Fruit fly (Drosophila melanogaster) whole organism, embryonic: ENCODE results near the gene CG34290.

Experiments used
- ATbp ChIP-seq: fragments of 200-800 bp; sonication (Bioruptor generic); optimal IDR thresholded peaks from 2 replicates; lab custom pipeline; 2017; ENCODE audit warnings: missing biosample characterization, mild to moderate bottlenecking, missing genetic modification characterization, missing genetic modification reagents
- Atf6 ChIP-seq: fragments of 200-800 bp; sonication (Bioruptor generic); IDR thresholded peaks from 2 replicates; pipeline ENCODE4 v1.3.6; 2022; ENCODE audit warnings: missing biosample characterization, missing genetic modification characterization
- Bgb ChIP-seq: fragments of 200-800 bp; sonication (Bioruptor generic); IDR thresholded peaks from 2 replicates; pipeline ENCODE4 v1.3.6; 2022; ENCODE audit warnings: missing biosample characterization, missing genetic modification characterization; ENCODE audit not compliant: partially characterized antibody
- CG10654 ChIP-seq: fragments of 200-800 bp; sonication (Bioruptor generic); optimal IDR thresholded peaks from 2 replicates; lab custom pipeline; 2016; ENCODE audit warnings: missing biosample characterization, missing genetic modification characterization
- CG11560 ChIP-seq: fragments of 200-800 bp; sonication (Bioruptor generic); IDR thresholded peaks from 3 replicates; pipeline ENCODE4 v1.3.6; 2022; ENCODE audit warnings: missing biosample characterization, missing genetic modification characterization
- CG12391 ChIP-seq: fragments of 200-800 bp; sonication (Bioruptor generic); optimal IDR thresholded peaks from 3 replicates; lab custom pipeline; 2018; ENCODE audit warnings: missing biosample characterization, mild to moderate bottlenecking, missing genetic modification characterization, moderate library complexity
- CG12769 ChIP-seq: fragments of 200-800 bp; sonication (Bioruptor generic); optimal IDR thresholded peaks from 2 replicates; lab custom pipeline; 2019; ENCODE audit warnings: missing biosample characterization, mild to moderate bottlenecking, missing genetic modification characterization, moderate library complexity
- CG14710 ChIP-seq: fragments of 200-800 bp; sonication (Bioruptor generic); optimal IDR thresholded peaks from 3 replicates; lab custom pipeline; 2019; ENCODE audit warnings: missing biosample characterization, mild to moderate bottlenecking, missing genetic modification characterization, moderate library complexity
- CG1529 ChIP-seq: fragments of 200-800 bp; sonication (Bioruptor generic); optimal IDR thresholded peaks from 3 replicates; lab custom pipeline; 2018; ENCODE audit warnings: missing biosample characterization, missing genetic modification characterization
- CG15514 ChIP-seq: fragments of 200-800 bp; sonication (Bioruptor generic); optimal IDR thresholded peaks from 3 replicates; lab custom pipeline; 2017; ENCODE audit warnings: missing biosample characterization, missing genetic modification characterization, mild to moderate bottlenecking, moderate library complexity, missing genetic modification reagents
- CG16813 ChIP-seq: fragments of 200-800 bp; sonication (Bioruptor generic); IDR thresholded peaks from 3 replicates; pipeline ENCODE4 v1.3.6; 2022; ENCODE audit warnings: missing biosample characterization, missing genetic modification characterization; ENCODE audit not compliant: partially characterized antibody
- CG2199 ChIP-seq: fragments of 200-800 bp; sonication (Bioruptor generic); IDR thresholded peaks from 3 replicates; pipeline ENCODE4 v1.3.6; 2022; ENCODE audit warnings: missing biosample characterization, missing genetic modification characterization
- CG2889 ChIP-seq: fragments of 200-800 bp; sonication (Bioruptor generic); IDR thresholded peaks from 3 replicates; pipeline ENCODE4 v1.3.6; 2022; ENCODE audit warnings: missing biosample characterization, missing genetic modification characterization
- CG42726 ChIP-seq: fragments of 200-800 bp; sonication (Bioruptor generic); IDR thresholded peaks from 2 replicates; pipeline ENCODE4 v1.3.6; 2022; ENCODE audit warnings: missing biosample characterization, missing genetic modification characterization; ENCODE audit not compliant: partially characterized antibody
- CG4328 ChIP-seq: fragments of 200-800 bp; sonication (Bioruptor generic); optimal IDR thresholded peaks from 3 replicates; lab custom pipeline; 2017; ENCODE audit warnings: missing biosample characterization, missing genetic modification reagents, missing genetic modification characterization
- CG4360 ChIP-seq: fragments of 200-800 bp; sonication (Bioruptor generic); IDR thresholded peaks from 2 replicates; pipeline ENCODE4 v1.3.6; 2022; ENCODE audit warnings: missing biosample characterization, missing genetic modification characterization
- CG6813 ChIP-seq: fragments of 200-800 bp; sonication (Bioruptor generic); optimal IDR thresholded peaks from 2 replicates; lab custom pipeline; 2017; ENCODE audit warnings: missing biosample characterization, missing genetic modification characterization, mild to moderate bottlenecking, moderate library complexity, missing genetic modification reagents
- CG8281 ChIP-seq: fragments of 200-800 bp; sonication (Bioruptor generic); optimal IDR thresholded peaks from 2 replicates; lab custom pipeline; 2018; ENCODE audit warnings: missing biosample characterization, mild to moderate bottlenecking, missing genetic modification characterization, moderate library complexity
- CG8924 ChIP-seq: fragments of 200-800 bp; optimal IDR thresholded peaks from 3 replicates; lab custom pipeline; 2019; ENCODE audit warnings: missing biosample characterization, mild to moderate bottlenecking, missing genetic modification characterization, moderate library complexity
- CrebB ChIP-seq: fragments of 200-800 bp; sonication (Bioruptor generic); optimal IDR thresholded peaks from 3 replicates; lab custom pipeline; 2018; ENCODE audit warnings: missing biosample characterization, mild to moderate bottlenecking, missing genetic modification characterization
- D19B ChIP-seq: fragments of 200-800 bp; sonication (Bioruptor generic); optimal IDR thresholded peaks from 2 replicates; lab custom pipeline; 2017; ENCODE audit warnings: missing biosample characterization, mild to moderate bottlenecking, missing genetic modification characterization
- H2.0 ChIP-seq: fragments of 200-800 bp; sonication (Bioruptor generic); IDR thresholded peaks from 2 replicates; pipeline ENCODE4 v1.3.6; 2022; ENCODE audit warnings: missing biosample characterization, missing genetic modification characterization
- HmgD ChIP-seq: fragments of 200-800 bp; sonication (Bioruptor generic); optimal IDR thresholded peaks from 3 replicates; lab custom pipeline; 2016; ENCODE audit warnings: missing biosample characterization, missing genetic modification characterization
- Rfx ChIP-seq: fragments of 200-800 bp; sonication (Bioruptor generic); IDR thresholded peaks from 2 replicates; pipeline ENCODE4 v1.3.6; 2022; ENCODE audit warnings: missing biosample characterization, missing genetic modification characterization
- Sin3A ChIP-seq: fragments of >200 bp; optimal IDR thresholded peaks from 2 replicates; lab custom pipeline; 2018
- Sry-δ ChIP-seq: fragments of 200-800 bp; sonication (Bioruptor generic); optimal IDR thresholded peaks from 2 replicates; lab custom pipeline; 2016; ENCODE audit warnings: missing biosample characterization, missing genetic modification characterization
- ase ChIP-seq: fragments of 200-800 bp; sonication (Bioruptor generic); IDR thresholded peaks from 3 replicates; pipeline ENCODE4 v1.3.6; 2022; ENCODE audit warnings: missing biosample characterization, missing genetic modification characterization
- chif ChIP-seq, 2 experiments: fragments of 200-800 bp; sonication (Bioruptor generic); optimal IDR thresholded peaks; 3 replicates each; lab custom pipeline; 2016; ENCODE audit warnings: missing biosample characterization in 2 of 2, missing genetic modification characterization in 2 of 2
- dpn ChIP-seq, 2 experiments: fragments of 200-800 bp; sonication (Bioruptor generic); optimal IDR thresholded peaks; 3 replicates each; lab custom pipeline; 2016; ENCODE audit warnings: missing biosample characterization in 2 of 2, missing genetic modification characterization in 2 of 2
- ewg ChIP-seq: fragments of 200-800 bp; sonication (Bioruptor generic); optimal IDR thresholded peaks from 3 replicates; lab custom pipeline; 2017; ENCODE audit warnings: mild to moderate bottlenecking, missing biosample characterization, missing genetic modification reagents, missing genetic modification characterization
- fd3F ChIP-seq: fragments of 200-800 bp; sonication (Bioruptor generic); optimal IDR thresholded peaks from 2 replicates; lab custom pipeline; 2018; ENCODE audit warnings: missing biosample characterization, mild to moderate bottlenecking, missing genetic modification characterization, moderate library complexity
- gfzf ChIP-seq: fragments of 200-800 bp; sonication (Bioruptor generic); optimal IDR thresholded peaks from 2 replicates; lab custom pipeline; 2016; ENCODE audit warnings: missing biosample characterization, mild to moderate bottlenecking, missing genetic modification characterization, moderate library complexity
- gsb ChIP-seq: fragments of 200-800 bp; sonication (Bioruptor generic); IDR thresholded peaks from 2 replicates; pipeline ENCODE4 v1.3.6; 2022; ENCODE audit warnings: missing biosample characterization, missing genetic modification characterization
- gt ChIP-seq: fragments of 200-800 bp; sonication (Bioruptor generic); IDR thresholded peaks from 2 replicates; pipeline ENCODE4 v1.3.6; 2022; ENCODE audit warnings: missing biosample characterization, missing genetic modification characterization
- nerfin-2 ChIP-seq: fragments of 200-800 bp; sonication (Bioruptor generic); IDR thresholded peaks from 2 replicates; pipeline ENCODE4 v1.3.6; 2022; ENCODE audit warnings: missing biosample characterization, missing genetic modification characterization; ENCODE audit not compliant: partially characterized antibody
- org-1 ChIP-seq: fragments of 200-800 bp; sonication (Bioruptor generic); optimal IDR thresholded peaks from 2 replicates; lab custom pipeline; 2017; ENCODE audit warnings: missing biosample characterization, missing genetic modification characterization
- pfk ChIP-seq: fragments of 200-800 bp; sonication (Bioruptor generic); optimal IDR thresholded peaks from 2 replicates; lab custom pipeline; 2018; ENCODE audit warnings: missing biosample characterization, mild to moderate bottlenecking, missing genetic modification characterization, moderate library complexity
- row ChIP-seq: fragments of 200-800 bp; sonication (Bioruptor generic); IDR thresholded peaks from 3 replicates; pipeline ENCODE4 v1.3.6; 2022; ENCODE audit warnings: missing biosample characterization, missing genetic modification characterization
- sc ChIP-seq, 3 experiments: fragments of >200 bp in 2 of 3; fragments of 200-800 bp in 1 of 3; sonication (Bioruptor generic) in 1 of 3; optimal IDR thresholded peaks; 2 replicates in 2 of 3; 3 replicates in 1 of 3; lab custom pipeline; 2017; ENCODE audit warnings: mild to moderate bottlenecking in 1 of 3, missing biosample characterization in 1 of 3, missing genetic modification characterization in 1 of 3, missing genetic modification reagents in 1 of 3
- seq ChIP-seq: fragments of 200-800 bp; sonication (Bioruptor generic); IDR thresholded peaks from 2 replicates; pipeline ENCODE4 v1.3.6; 2022; ENCODE audit warnings: missing biosample characterization, missing genetic modification characterization
- stwl ChIP-seq: fragments of 200-800 bp; sonication (Bioruptor generic); optimal IDR thresholded peaks from 3 replicates; lab custom pipeline; 2018; ENCODE audit warnings: missing biosample characterization, mild to moderate bottlenecking, missing genetic modification characterization, moderate library complexity
- tna ChIP-seq: fragments of 200-800 bp; sonication (Bioruptor generic); IDR thresholded peaks from 2 replicates; pipeline ENCODE4 v1.3.6; 2022; ENCODE audit warnings: missing biosample characterization, missing genetic modification characterization; ENCODE audit not compliant: partially characterized antibody
- tx ChIP-seq: fragments of 200-800 bp; sonication (Bioruptor generic); optimal IDR thresholded peaks from 2 replicates; lab custom pipeline; 2016; ENCODE audit warnings: missing biosample characterization, missing genetic modification characterization
- unc-4 ChIP-seq: fragments of 200-800 bp; sonication (Bioruptor generic); IDR thresholded peaks from 2 replicates; pipeline ENCODE4 v1.3.6; 2022; ENCODE audit warnings: missing biosample characterization, missing genetic modification characterization; ENCODE audit not compliant: partially characterized antibody
- wek ChIP-seq: fragments of 200-800 bp; sonication (Bioruptor generic); optimal IDR thresholded peaks from 3 replicates; lab custom pipeline; 2018; ENCODE audit warnings: missing biosample characterization, mild to moderate bottlenecking, missing genetic modification characterization, moderate library complexity
- zf30C ChIP-seq: fragments of 200-800 bp; sonication (Bioruptor generic); optimal IDR thresholded peaks from 3 replicates; lab custom pipeline; 2018; ENCODE audit warnings: missing biosample characterization, mild to moderate bottlenecking, missing genetic modification characterization
- zfh1 ChIP-seq: fragments of 200-800 bp; sonication (Bioruptor generic); IDR thresholded peaks from 3 replicates; pipeline ENCODE4 v1.3.6; 2022; ENCODE audit warnings: missing biosample characterization, missing genetic modification characterization

CG34290 gene

dm6 chr3R:24276104-24277008 is 13.3 kb downstream of the CG34290 start, which contains the start of gene Orct (continued):
- TF ChIP-seq HmgD (GFP tag; lab: Kevin White, UChicago) (no peak), CG6813 (GFP tag; lab: Kevin White, UChicago) (peak; percentile 51), zfh1 (GFP tag; lab: Robert Waterston, UW) (peak; percentile 35; the same call in 1 of the 3 replicates), tx (peak; percentile 47), Atf6 (peak; percentile 65), ewg (peak; percentile 45), CG11560 (peak; percentile 51; the same call in 1 of the 3 replicates), Rfx (GFP tag; lab: Robert Waterston, UW) (peak; percentile 75), CG2889 (0 out of 3 replicates have a peak, but pooled peaks have one; percentile 61), CG15514 (GFP tag; lab: Kevin White, UChicago) (peak; percentile 60), CG8281 (tag; lab: Kevin White, UChicago) (peak; percentile 57), tna (GFP tag; lab: Robert Waterston, UW) (no peak), gsb (GFP tag; lab: Robert Waterston, UW) (peak; percentile 47), fd3F (GFP tag; lab: Kevin White, UChicago) (peak; percentile 74), Bgb (GFP tag; lab: Robert Waterston, UW) (peak; percentile 30; the same call in 1 of the 2 replicates), zf30C (GFP tag; lab: Kevin White, UChicago) (no peak), CG1529 (GFP tag; lab: Kevin White, UChicago) (peak; percentile 58), ase (GFP tag; lab: Robert Waterston, UW) (0 out of 3 replicates have a peak, but pooled peaks have one; percentile 48), ATbp (GFP tag; lab: Kevin White, UChicago) (peak; percentile 62), chif (GFP tag; optimal IDR thresholded peaks at IDR 0.05; lab: Kevin White, UChicago) (peak in 1 of 2 experiments; percentile 58), CG4328 (GFP tag; lab: Kevin White, UChicago) (peak; percentile 70), org-1 (GFP tag; lab: Kevin White, UChicago) (peak; percentile 80), seq (GFP tag; lab: Robert Waterston, UW) (peak; percentile 63; the same call in 1 of the 2 replicates), Sin3A (lab: Kevin White, UChicago) (no peak), CG12391 (tag; lab: Kevin White, UChicago) (peak; percentile 78), sc (optimal IDR thresholded peaks at IDR 0.05; lab: Kevin White, UChicago) (no peak), sc (GFP tag; optimal IDR thresholded peaks at IDR 0.05; lab: Kevin White, UChicago) (peak; percentile 54), CG10654 (GFP tag; lab: Kevin White, UChicago) (peak; percentile 27), gfzf (GFP tag; lab: Kevin White, UChicago) (no peak), CG12769 (tag; lab: Kevin White, UChicago) (peak; percentile 83), CG4360 (GFP tag; lab: Robert Waterston, UW) (no peak), row (GFP tag; lab: Robert Waterston, UW) (peak; percentile 74), H2.0 (GFP tag; lab: Robert Waterston, UW) (peak; percentile 43; the same call in 1 of the 2 replicates), CG8924 (tag; lab: Kevin White, UChicago) (peak; percentile 84), CrebB (tag; lab: Kevin White, UChicago) (peak; percentile 70), CG42726 (GFP tag; lab: Robert Waterston, UW) (no peak), wek (GFP tag; lab: Kevin White, UChicago) (no peak), Sry-δ (GFP tag; lab: Kevin White, UChicago) (peak; percentile 13), pfk (GFP tag; lab: Kevin White, UChicago) (no peak), stwl (tag; lab: Kevin White, UChicago) (no peak), dpn (GFP tag; optimal IDR thresholded peaks at IDR 0.05; lab: Kevin White, UChicago) (peak; percentile 52 to 69), CG16813 (GFP tag; lab: Robert Waterston, UW) (no peak), gt (GFP tag; lab: Robert Waterston, UW) (no peak), D19B (GFP tag; lab: Kevin White, UChicago) (peak; percentile 71), unc-4 (GFP tag; lab: Robert Waterston, UW) (no peak), CG14710 (tag; lab: Kevin White, UChicago) (peak; percentile 44), CG2199 (GFP tag; lab: Robert Waterston, UW) (no peak), nerfin-2 (GFP tag; lab: Robert Waterston, UW) (no peak)
